Worm (Caenorhabditis elegans) whole organism, L1 larva: ENCODE measurements around the gene acox-1.6.

Experiments used
- C16A3.4 ChIP-seq: fragments of 150-350 bp; optimal IDR thresholded peaks from 2 replicates; lab custom pipeline; 2014; ENCODE audit warnings: missing biosample characterization, missing genetic modification characterization
- ama-1 ChIP-seq: fragments of 150-350 bp; optimal IDR thresholded peaks from 2 replicates; lab custom pipeline; 2014
- blmp-1 ChIP-seq: fragments of 150-350 bp; optimal IDR thresholded peaks from 2 replicates; lab custom pipeline; 2014; ENCODE audit warnings: missing biosample characterization, missing genetic modification characterization
- ceh-88 ChIP-seq: fragments of 200-800 bp; sonication (Bioruptor generic); IDR thresholded peaks from 2 replicates; pipeline ENCODE4 v1.3.6; 2022; ENCODE audit warnings: missing genetic modification characterization, missing compliant biosample characterization
- ces-1 ChIP-seq: fragments of 150-350 bp; optimal IDR thresholded peaks from 2 replicates; lab custom pipeline; 2014; ENCODE audit warnings: missing biosample characterization, missing genetic modification reagents, missing genetic modification characterization
- efl-1 ChIP-seq, 4 experiments: fragments of 150-350 bp; optimal IDR thresholded peaks in 3 of 4; peaks in 1 of 4; 1 replicate in 1 of 4; 2 replicates in 3 of 4; lab custom pipeline; 2014; ENCODE audit warnings: missing biosample characterization in 2 of 4, missing genetic modification characterization in 2 of 4, missing genetic modification reagents in 2 of 4
- efl-3 ChIP-seq: fragments of 200-800 bp; sonication (Bioruptor generic); optimal IDR thresholded peaks from 2 replicates; lab custom pipeline; 2018; ENCODE audit warnings: mild to moderate bottlenecking, missing genetic modification characterization, missing compliant biosample characterization
- irx-1 ChIP-seq: sonication (generic microtip); optimal IDR thresholded peaks from 2 replicates; lab custom pipeline; 2016; ENCODE audit warnings: missing genetic modification characterization, missing compliant biosample characterization
- lin-14 ChIP-seq: fragments of 200-800 bp; sonication (Bioruptor generic); optimal IDR thresholded peaks from 2 replicates; lab custom pipeline; 2018; ENCODE audit warnings: mild to moderate bottlenecking, missing genetic modification characterization, moderate library complexity, missing compliant biosample characterization
- lin-15B ChIP-seq: fragments of 150-350 bp; sonication (generic microtip); optimal IDR thresholded peaks from 3 replicates; lab custom pipeline; 2014; ENCODE audit warnings: missing biosample characterization, missing genetic modification characterization
- lin-35 ChIP-seq, 2 experiments: fragments of 150-350 bp; optimal IDR thresholded peaks; 2 replicates each; lab custom pipeline; 2014; ENCODE audit warnings: missing biosample characterization in 2 of 2, missing genetic modification characterization in 2 of 2, missing genetic modification reagents in 2 of 2
- mef-2 ChIP-seq: fragments of 150-350 bp; optimal IDR thresholded peaks from 2 replicates; lab custom pipeline; 2014; ENCODE audit warnings: missing biosample characterization, missing genetic modification characterization
- nhr-20 ChIP-seq: sonication (generic microtip); optimal IDR thresholded peaks from 2 replicates; lab custom pipeline; 2016; ENCODE audit warnings: mild to moderate bottlenecking, missing genetic modification characterization, missing compliant biosample characterization
- nhr-47 ChIP-seq: sonication (generic microtip); optimal IDR thresholded peaks from 2 replicates; lab custom pipeline; 2016; ENCODE audit warnings: mild to moderate bottlenecking, missing genetic modification characterization, moderate library complexity, missing compliant biosample characterization
- nhr-76 ChIP-seq: sonication (generic microtip); optimal IDR thresholded peaks from 2 replicates; lab custom pipeline; 2017; ENCODE audit warnings: missing biosample characterization, missing genetic modification characterization
- nhr-77 ChIP-seq: fragments of 150-350 bp; optimal IDR thresholded peaks from 2 replicates; lab custom pipeline; 2014; ENCODE audit warnings: missing biosample characterization, missing genetic modification characterization
- nhr-85 ChIP-seq: sonication (generic microtip); peaks from one replicate; lab custom pipeline; 2016; ENCODE audit warnings: missing genetic modification characterization, inconsistent platforms, missing compliant biosample characterization
- nhr-90 ChIP-seq: sonication (generic microtip); optimal IDR thresholded peaks from 2 replicates; lab custom pipeline; 2016; ENCODE audit warnings: mild to moderate bottlenecking, missing genetic modification characterization, missing compliant biosample characterization; ENCODE audit not compliant: poor library complexity
- pag-3 ChIP-seq: sonication (generic microtip); optimal IDR thresholded peaks from 2 replicates; lab custom pipeline; 2017; ENCODE audit warnings: missing genetic modification characterization, mild to moderate bottlenecking, missing compliant biosample characterization, antibody characterized with exemption, borderline replicate concordance; ENCODE audit not compliant: insufficient read depth
- pax-3 ChIP-seq: fragments of 200-800 bp; sonication (Bioruptor generic); optimal IDR thresholded peaks from 2 replicates; lab custom pipeline; 2018; ENCODE audit warnings: mild to moderate bottlenecking, missing genetic modification characterization, moderate library complexity, missing compliant biosample characterization
- pqm-1 ChIP-seq: sonication (generic microtip); optimal IDR thresholded peaks from 3 replicates; lab custom pipeline; 2017; ENCODE audit warnings: missing biosample characterization, missing genetic modification characterization
- snpc-4 ChIP-seq: fragments of 150-350 bp; optimal IDR thresholded peaks from 2 replicates; lab custom pipeline; 2014; ENCODE audit warnings: missing biosample characterization, missing genetic modification characterization
- snu-23 ChIP-seq: sonication (generic microtip); optimal IDR thresholded peaks from 2 replicates; lab custom pipeline; 2016; ENCODE audit warnings: missing genetic modification characterization, missing compliant biosample characterization
- sup-37 ChIP-seq: fragments of 200-800 bp; sonication (Bioruptor generic); optimal IDR thresholded peaks from 2 replicates; lab custom pipeline; 2018; ENCODE audit warnings: mild to moderate bottlenecking, missing genetic modification characterization, missing compliant biosample characterization
- swsn-7 ChIP-seq: sonication (generic microtip); optimal IDR thresholded peaks from 2 replicates; lab custom pipeline; 2016; ENCODE audit warnings: missing genetic modification characterization, missing compliant biosample characterization
- tbx-2 ChIP-seq: sonication (generic microtip); optimal IDR thresholded peaks from 2 replicates; lab custom pipeline; 2016; ENCODE audit warnings: missing genetic modification characterization, missing compliant biosample characterization
- unc-62 ChIP-seq: fragments of 150-350 bp; optimal IDR thresholded peaks from 2 replicates; lab custom pipeline; 2014; ENCODE audit warnings: missing biosample characterization, missing genetic modification reagents, missing genetic modification characterization
- vab-15 ChIP-seq: sonication (generic microtip); optimal IDR thresholded peaks from 2 replicates; lab custom pipeline; 2017; ENCODE audit warnings: missing genotype, mild to moderate bottlenecking, missing genetic modification characterization, missing compliant biosample characterization
- xbp-1 ChIP-seq: sonication (generic microtip); optimal IDR thresholded peaks from 2 replicates; lab custom pipeline; 2016; ENCODE audit warnings: missing genetic modification characterization, missing compliant biosample characterization
- zag-1 ChIP-seq: fragments of 150-350 bp; optimal IDR thresholded peaks from 2 replicates; lab custom pipeline; 2014; ENCODE audit warnings: missing biosample characterization, missing genetic modification characterization
- ztf-11 ChIP-seq, 2 experiments: sonication (generic microtip); optimal IDR thresholded peaks; 2 replicates each; lab custom pipeline; 2016 to 2017; ENCODE audit warnings: missing genetic modification characterization in 2 of 2, missing biosample characterization in 1 of 2, missing compliant biosample characterization in 1 of 2

acox-1.6 gene

ce11 chrX:15838496-15838948 lies at the start of gene acox-1.6:
Gene acox-1.6 (minus strand): TSS chrX:15838546.
- peak; percentile 35 for TF ChIP-seq nhr-20
- no peak for TF ChIP-seq mef-2 (tag; lab: Kevin White, UChicago)
- no peak for TF ChIP-seq snu-23 (GFP tag; lab: Kevin White, UChicago)
- no peak for TF ChIP-seq ces-1 (GFP tag; lab: Kevin White, UChicago)
- peak in 1 of 2 experiments; percentile 15 for TF ChIP-seq lin-35 (GFP tag; optimal IDR thresholded peaks at IDR 0.05; lab: Kevin White, UChicago)

ce11 chrX:15887989-15888388 lies 49.6 kb upstream of the acox-1.6 start:
- TF ChIP-seq unc-62 (GFP tag; lab: Kevin White, UChicago) (no peak), blmp-1 (tag; lab: Kevin White, UChicago) (peak; percentile 97)

- TF ChIP-seq pax-3 (tag; lab: Kevin White, UChicago) (no peak), nhr-76 (tag; lab: Kevin White, UChicago) (no peak), efl-3 (no peak), C16A3.4 (tag; lab: Kevin White, UChicago) (no peak), tbx-2 (tag; lab: Kevin White, UChicago) (no peak)
Observed at ce11 chrX:15887495-15887894, 49.1 kb upstream of the acox-1.6 start, which contains the start of gene F53H4.3. Gene F53H4.3 (minus strand): TSS chrX:15887595.

ce11 chrX:15884478-15884877 lies 46.1 kb upstream of the acox-1.6 start:
- TF ChIP-seq snpc-4 (tag; lab: Kevin White, UChicago), result peak; percentile 15
- no peak for TF ChIP-seq nhr-47 (tag; lab: Kevin White, UChicago)
- TF ChIP-seq, all 84 proteins: peak for 1

ce11 chrX:15881027-15881426 lies 42.7 kb upstream of the acox-1.6 start:
- TF ChIP-seq irx-1 (no peak), lin-15B (tag; lab: Kevin White, UChicago) (no peak), nhr-76 (tag; lab: Kevin White, UChicago) (no peak), ztf-11 (tag; optimal IDR thresholded peaks at IDR 0.05; lab: Kevin White, UChicago) (no peak), xbp-1 (tag; lab: Kevin White, UChicago) (no peak)

ce11 chrX:15878785-15879184 lies 40.4 kb upstream of the acox-1.6 start, which contains the start of gene gmeb-2:
Gene gmeb-2 (plus strand): TSS chrX:15879085.
- TF ChIP-seq nhr-77, result peak; percentile 26
- TF ChIP-seq tbx-2 (tag; lab: Kevin White, UChicago), result no peak
- TF ChIP-seq lin-14 (GFP tag; lab: Kevin White, UChicago), result peak; percentile 23
- TF ChIP-seq swsn-7 (tag; lab: Kevin White, UChicago), result no peak
- no peak for TF ChIP-seq sup-37 (GFP tag; lab: Kevin White, UChicago)
- no peak for TF ChIP-seq vab-15 (tag; lab: Kevin White, UChicago)
- no peak for TF ChIP-seq pax-3 (tag; lab: Kevin White, UChicago)
- TF ChIP-seq ceh-88 (GFP tag; lab: Robert Waterston, UW), result no peak
- TF ChIP-seq pqm-1 (tag; lab: Kevin White, UChicago), result no peak

- TF ChIP-seq pag-3 (tag; lab: Kevin White, UChicago), result no peak
- peak; percentile 61 for TF ChIP-seq nhr-85 (tag; lab: Kevin White, UChicago)
- TF ChIP-seq nhr-90 (tag; lab: Kevin White, UChicago), result no peak
- no peak for TF ChIP-seq ama-1 (lab: Kevin White, UChicago)
- TF ChIP-seq lin-14 (GFP tag; lab: Kevin White, UChicago), result peak; percentile 38
- no peak for TF ChIP-seq zag-1 (tag; lab: Kevin White, UChicago)
- no peak for TF ChIP-seq efl-1 (optimal IDR thresholded peaks at IDR 0.05; lab: Kevin White, UChicago)
- TF ChIP-seq efl-1 (GFP tag; optimal IDR thresholded peaks at IDR 0.05 in 1 of 2; lab: Kevin White, UChicago), result no peak
Observed at ce11 chrX:15876936-15877335, 38.6 kb upstream of the acox-1.6 start.
